Worm (Caenorhabditis elegans) whole organism, L4 larva: ENCODE data around the gene F55H2.5.

Experiments
- F37D6.2 ChIP-seq: sonication (generic microtip); optimal IDR thresholded peaks from 2 replicates; lab custom pipeline; 2016; ENCODE audit warnings: mild to moderate bottlenecking, missing genetic modification characterization, missing compliant biosample characterization
- T20F7.1 ChIP-seq: fragments of 200-800 bp; sonication (Bioruptor generic); optimal IDR thresholded peaks from 2 replicates; lab custom pipeline; 2018; ENCODE audit warnings: mild to moderate bottlenecking, missing genetic modification characterization, missing compliant biosample characterization
- Y48G9A.11 ChIP-seq: fragments of 200-800 bp; sonication (Bioruptor generic); IDR thresholded peaks from 2 replicates; pipeline ENCODE4 v1.3.6; 2022; ENCODE audit warnings: missing genetic modification reagents, missing genetic modification characterization, missing compliant biosample characterization
- Y75B8A.6 ChIP-seq: fragments of 200-800 bp; sonication (Bioruptor generic); IDR thresholded peaks from 2 replicates; pipeline ENCODE4 v1.3.6; 2022; ENCODE audit warnings: missing genetic modification reagents, missing genetic modification characterization, missing compliant biosample characterization
- aha-1 ChIP-seq: fragments of 150-350 bp; peaks from one replicate; lab custom pipeline; 2014; ENCODE audit warnings: missing biosample characterization, missing genetic modification characterization
- aly-2 ChIP-seq: sonication (generic microtip); optimal IDR thresholded peaks from 2 replicates; lab custom pipeline; 2018; ENCODE audit warnings: missing biosample characterization, missing genetic modification characterization
- arid-1 ChIP-seq: fragments of 200-800 bp; sonication (Bioruptor generic); conservative IDR thresholded peaks from 2 replicates; pipeline ENCODE4 v1.3.6; 2022; ENCODE audit warnings: missing genetic modification reagents, missing genetic modification characterization, missing compliant biosample characterization
- ceh-28 ChIP-seq: fragments of 150-350 bp; optimal IDR thresholded peaks from 2 replicates; lab custom pipeline; 2014; ENCODE audit warnings: missing biosample characterization, missing genetic modification reagents, missing genetic modification characterization
- ceh-44 ChIP-seq: fragments of 200-800 bp; sonication (Bioruptor generic); IDR thresholded peaks from 2 replicates; pipeline ENCODE4 v1.3.6; 2022; ENCODE audit warnings: missing genetic modification reagents, missing genetic modification characterization, missing compliant biosample characterization
- ces-1 ChIP-seq: fragments of 150-350 bp; sonication (generic microtip); optimal IDR thresholded peaks from 4 replicates; lab custom pipeline; 2014; ENCODE audit warnings: missing biosample characterization, missing genetic modification reagents, missing genetic modification characterization
- daf-16 ChIP-seq, 3 experiments: sonication (generic microtip); optimal IDR thresholded peaks; 2 replicates each; lab custom pipeline; 2016 to 2017; ENCODE audit warnings: missing genetic modification characterization in 3 of 3, missing genetic modification reagents in 3 of 3, mild to moderate bottlenecking in 2 of 3, missing compliant biosample characterization in 2 of 3, missing biosample characterization in 1 of 3, moderate library complexity in 1 of 3
- daf-8 ChIP-seq: fragments of 200-800 bp; sonication (Bioruptor generic); IDR thresholded peaks from 2 replicates; pipeline ENCODE4 v1.3.6; 2022; ENCODE audit warnings: missing genetic modification characterization, missing compliant biosample characterization
- dmd-6 ChIP-seq: fragments of 200-800 bp; sonication (Bioruptor generic); IDR thresholded peaks from 2 replicates; pipeline ENCODE4 v1.3.6; 2022; ENCODE audit warnings: missing genetic modification reagents, missing genetic modification characterization, missing compliant biosample characterization
- dve-1 ChIP-seq: sonication (generic microtip); optimal IDR thresholded peaks from 2 replicates; lab custom pipeline; 2017; ENCODE audit warnings: antibody characterized with exemption, mild to moderate bottlenecking, missing genetic modification characterization, missing compliant biosample characterization; ENCODE audit not compliant: insufficient read depth
- fos-1 ChIP-seq: fragments of 150-350 bp; optimal IDR thresholded peaks from 2 replicates; lab custom pipeline; 2014; ENCODE audit warnings: missing biosample characterization, missing genetic modification characterization
- hlh-11 ChIP-seq: fragments of 200-800 bp; sonication (Bioruptor generic); optimal IDR thresholded peaks from 2 replicates; lab custom pipeline; 2018; ENCODE audit warnings: mild to moderate bottlenecking, missing genetic modification characterization, missing compliant biosample characterization
- hlh-30 ChIP-seq: sonication (generic microtip); optimal IDR thresholded peaks from 2 replicates; lab custom pipeline; 2017; ENCODE audit warnings: antibody characterized with exemption, mild to moderate bottlenecking, missing genetic modification characterization, missing compliant biosample characterization; ENCODE audit not compliant: insufficient read depth
- hmg-1.1 ChIP-seq: fragments of 200-800 bp; sonication (Bioruptor generic); IDR thresholded peaks from 2 replicates; pipeline ENCODE4 v1.3.6; 2022; ENCODE audit warnings: missing genetic modification reagents, missing genetic modification characterization, missing compliant biosample characterization
- jun-1 ChIP-seq: fragments of 150-350 bp; optimal IDR thresholded peaks from 2 replicates; lab custom pipeline; 2014; ENCODE audit warnings: missing biosample characterization, missing genetic modification reagents, missing genetic modification characterization
- lir-3 ChIP-seq: sonication (generic microtip); optimal IDR thresholded peaks from 2 replicates; lab custom pipeline; 2016; ENCODE audit warnings: mild to moderate bottlenecking, missing genetic modification characterization, missing compliant biosample characterization
- mep-1 ChIP-seq: fragments of 150-350 bp; sonication (generic microtip); optimal IDR thresholded peaks from 3 replicates; lab custom pipeline; 2014; ENCODE audit warnings: missing biosample characterization, missing genetic modification characterization
- mxl-2 ChIP-seq: fragments of 200-800 bp; sonication (Bioruptor generic); conservative IDR thresholded peaks from 2 replicates; pipeline ENCODE4 v1.3.6; 2022; ENCODE audit warnings: missing genetic modification reagents, missing genetic modification characterization, missing compliant biosample characterization
- mxl-3 ChIP-seq: fragments of 200-800 bp; sonication (Bioruptor generic); optimal IDR thresholded peaks from 2 replicates; lab custom pipeline; 2018; ENCODE audit warnings: mild to moderate bottlenecking, missing genetic modification characterization, missing compliant biosample characterization
- nhr-11 ChIP-seq: fragments of 150-350 bp; optimal IDR thresholded peaks from 2 replicates; lab custom pipeline; 2014; ENCODE audit warnings: missing biosample characterization, missing genetic modification characterization
- nhr-25 ChIP-seq: sonication (generic microtip); optimal IDR thresholded peaks from 2 replicates; lab custom pipeline; 2017; ENCODE audit warnings: missing genetic modification characterization, mild to moderate bottlenecking, missing compliant biosample characterization, antibody characterized with exemption, moderate library complexity, borderline replicate concordance; ENCODE audit not compliant: insufficient read depth
- nhr-28 ChIP-seq: fragments of 150-350 bp; optimal IDR thresholded peaks from 2 replicates; lab custom pipeline; 2014; ENCODE audit warnings: missing biosample characterization, missing genetic modification characterization
- nhr-48 ChIP-seq: sonication (generic microtip); optimal IDR thresholded peaks from 2 replicates; lab custom pipeline; 2016; ENCODE audit warnings: mild to moderate bottlenecking, missing genetic modification characterization, missing compliant biosample characterization
- nhr-77 ChIP-seq: fragments of 150-350 bp; optimal IDR thresholded peaks from 2 replicates; lab custom pipeline; 2014; ENCODE audit warnings: missing biosample characterization, missing genetic modification characterization
- pqm-1 ChIP-seq: sonication (generic microtip); optimal IDR thresholded peaks from 2 replicates; lab custom pipeline; 2017; ENCODE audit warnings: missing biosample characterization, missing genetic modification characterization
- rbr-2 ChIP-seq: sonication (generic microtip); optimal IDR thresholded peaks from 2 replicates; lab custom pipeline; 2016; ENCODE audit warnings: missing genotype, missing genetic modification characterization, missing compliant biosample characterization
- snpc-4 ChIP-seq: fragments of 150-350 bp; optimal IDR thresholded peaks from 2 replicates; lab custom pipeline; 2014; ENCODE audit warnings: missing biosample characterization, missing genetic modification characterization
- tag-97 ChIP-seq: fragments of 200-800 bp; sonication (Bioruptor generic); IDR thresholded peaks from 2 replicates; pipeline ENCODE4 v1.3.6; 2022; ENCODE audit warnings: missing genetic modification characterization, missing compliant biosample characterization
- unc-130 ChIP-seq: sonication (generic microtip); optimal IDR thresholded peaks from 2 replicates; lab custom pipeline; 2016; ENCODE audit warnings: missing genetic modification reagents, missing genetic modification characterization, missing compliant biosample characterization
- unc-39 ChIP-seq: sonication (generic microtip); optimal IDR thresholded peaks from 2 replicates; lab custom pipeline; 2017; ENCODE audit warnings: missing biosample characterization, missing genetic modification characterization
- zfp-2 ChIP-seq: sonication (generic microtip); optimal IDR thresholded peaks from 2 replicates; lab custom pipeline; 2016; ENCODE audit warnings: mild to moderate bottlenecking, missing genetic modification characterization, missing compliant biosample characterization
- zfp-3 ChIP-seq: fragments of 200-800 bp; sonication (Bioruptor generic); conservative IDR thresholded peaks from 2 replicates; pipeline ENCODE4 v1.3.6; 2022; ENCODE audit warnings: missing genetic modification reagents, missing genetic modification characterization, missing compliant biosample characterization

The F55H2.5 gene

DNA sequence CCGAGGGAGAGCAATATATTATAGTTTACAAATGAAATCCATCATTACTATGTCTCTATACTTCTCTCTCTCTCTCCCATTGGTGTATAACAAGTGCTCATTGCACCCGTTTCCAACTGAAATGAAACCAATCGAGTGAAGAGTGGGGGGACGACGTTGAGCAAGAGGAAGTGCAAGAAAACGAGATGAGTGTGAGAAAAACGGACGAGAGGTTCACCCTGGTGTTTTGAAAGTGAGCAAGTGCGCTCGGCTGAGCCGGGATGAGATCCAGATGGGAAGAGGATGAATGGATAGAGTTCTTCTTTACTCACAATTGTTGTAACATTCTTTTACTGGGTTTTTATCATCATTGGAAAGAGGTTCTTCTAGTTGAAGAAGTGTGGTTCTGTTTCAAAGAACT is 27.6 kb upstream of the F55H2.5 start (continued):
- peak; percentile 21 for TF ChIP-seq nhr-11 (tag; lab: Kevin White, UChicago)
- no peak for TF ChIP-seq hlh-30 (tag; lab: Kevin White, UChicago)
- no peak for TF ChIP-seq jun-1 (tag; lab: Kevin White, UChicago)
- TF ChIP-seq rbr-2 (tag; lab: Kevin White, UChicago): peak; percentile 18
- no peak for TF ChIP-seq nhr-28
- TF ChIP-seq snpc-4 (tag; lab: Kevin White, UChicago): no peak
- TF ChIP-seq ceh-28 (tag; lab: Kevin White, UChicago): no peak
- no peak for TF ChIP-seq zfp-2
- no peak for TF ChIP-seq tag-97 (GFP tag; lab: Robert Waterston, UW)
- no peak for TF ChIP-seq daf-8 (GFP tag; lab: Robert Waterston, UW)

DNA sequence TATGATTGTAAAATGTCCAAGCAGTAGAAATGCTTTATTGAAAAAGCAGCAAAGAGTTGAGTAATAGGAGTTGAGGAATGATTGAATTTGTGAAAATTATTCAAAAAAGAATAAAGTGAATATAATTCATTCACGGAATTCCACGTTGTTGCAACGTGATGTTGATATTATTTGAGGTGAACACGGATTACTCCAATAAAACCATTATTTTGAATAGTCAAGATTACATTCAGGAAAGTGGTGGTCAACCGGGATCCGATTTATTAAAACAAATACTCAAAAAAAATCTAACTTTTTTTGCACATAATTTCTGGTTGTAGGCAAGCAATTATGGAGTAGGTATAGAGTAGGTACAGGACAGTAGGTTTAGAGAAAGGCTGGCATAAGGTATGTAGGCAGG is 25.9 kb upstream of the F55H2.5 start, which contains the start of gene bre-3:
Gene bre-3, minus strand, starts transcription at position 101 of the 400 bp plus-strand sequence.
- no peak for TF ChIP-seq zfp-3 (GFP tag; lab: Robert Waterston, UW)
- peak; percentile 69 for TF ChIP-seq aha-1
- TF ChIP-seq fos-1 (tag; lab: Kevin White, UChicago): no peak

DNA sequence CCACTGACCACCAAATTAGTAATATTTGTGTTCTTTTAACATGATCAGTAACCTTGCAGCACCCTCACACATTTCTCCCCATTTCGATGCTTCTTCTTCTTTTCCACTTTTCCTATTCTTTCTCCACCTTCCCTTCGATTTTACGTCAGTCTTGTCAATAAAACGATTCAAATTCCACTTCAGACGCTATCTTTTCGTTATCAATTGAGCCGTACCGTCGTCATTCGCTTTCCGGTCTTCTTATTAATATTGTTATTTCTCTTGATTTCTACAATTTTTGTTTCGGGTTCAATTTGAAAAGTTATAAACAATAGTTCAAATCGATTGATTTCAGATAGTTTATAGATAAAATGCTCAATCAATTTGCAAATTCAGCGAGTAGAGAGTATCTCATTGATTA is 23.8 kb upstream of the F55H2.5 start:
- TF ChIP-seq daf-16 (GFP tag; optimal IDR thresholded peaks at IDR 0.05; lab: Kevin White, UChicago) (no peak), daf-16 (tag; optimal IDR thresholded peaks at IDR 0.05; lab: Kevin White, UChicago) (peak; percentile 85), dve-1 (tag; lab: Kevin White, UChicago) (peak; percentile 67), pqm-1 (tag; lab: Kevin White, UChicago) (peak; percentile 66), unc-130 (GFP tag; lab: Kevin White, UChicago) (no peak), nhr-48 (tag; lab: Kevin White, UChicago) (no peak), hlh-11 (tag; lab: Kevin White, UChicago) (peak; percentile 31), dmd-6 (GFP tag; lab: Robert Waterston, UW) (peak; percentile 53), nhr-28 (peak; percentile 53), nhr-77 (tag; lab: Kevin White, UChicago) (peak; percentile 54)

DNA sequence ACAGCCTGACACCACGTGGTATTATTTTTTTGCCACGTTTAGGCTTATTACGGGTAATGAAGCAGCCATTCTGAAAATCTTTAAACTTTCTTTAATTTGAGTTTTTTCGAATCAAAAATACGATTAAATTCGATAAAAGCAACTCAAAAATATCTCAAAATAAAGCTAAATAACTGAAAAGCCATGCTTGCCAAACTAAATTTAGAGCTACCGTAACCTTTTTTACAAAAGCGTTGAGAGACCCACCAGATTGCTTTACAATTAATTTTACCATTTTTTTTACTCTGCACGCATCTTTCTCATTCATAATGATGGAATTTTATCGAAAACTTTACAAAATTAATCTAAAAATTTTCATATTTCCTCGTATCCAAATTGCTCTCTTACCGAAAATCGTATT is 23.2 kb upstream of the F55H2.5 start:
- TF ChIP-seq mxl-3 (no peak), F37D6.2 (no peak), nhr-25 (tag; lab: Kevin White, UChicago) (no peak), mxl-2 (GFP tag; lab: Robert Waterston, UW) (no peak), arid-1 (GFP tag; lab: Robert Waterston, UW) (no peak), ceh-44 (GFP tag; lab: Robert Waterston, UW) (no peak), unc-39 (tag; lab: Kevin White, UChicago) (no peak), zfp-2 (no peak), hmg-1.1 (GFP tag; lab: Robert Waterston, UW) (no peak), snpc-4 (tag; lab: Kevin White, UChicago) (no peak), nhr-48 (tag; lab: Kevin White, UChicago) (no peak)

DNA sequence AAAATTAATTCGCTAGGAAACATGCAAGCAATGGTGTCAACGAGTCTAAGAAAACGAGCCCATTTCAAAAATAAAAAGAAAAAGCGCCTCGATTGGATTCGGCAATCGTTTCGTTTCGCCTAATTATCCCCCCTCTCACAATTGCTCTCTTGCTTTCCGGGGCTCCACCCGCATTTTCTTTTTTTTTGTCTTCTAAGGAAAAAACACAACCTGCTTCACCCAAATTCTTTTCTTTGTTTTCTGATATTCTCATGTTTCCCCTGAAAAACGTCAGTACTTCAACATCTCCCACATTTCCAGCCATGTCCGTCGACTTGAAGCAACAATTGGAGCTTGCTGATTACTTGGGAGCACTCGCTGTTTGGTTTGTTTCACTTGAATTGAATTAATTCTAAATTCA is 22.8 kb upstream of the F55H2.5 start, which contains the start of gene nlp-36:
Gene nlp-36, plus strand, starts transcription at position 301 of the 400 bp plus-strand sequence.
- TF ChIP-seq daf-16 (GFP tag; optimal IDR thresholded peaks at IDR 0.05; lab: Kevin White, UChicago) (no peak), daf-16 (tag; optimal IDR thresholded peaks at IDR 0.05; lab: Kevin White, UChicago) (no peak), T20F7.1 (GFP tag; lab: Kevin White, UChicago) (no peak), nhr-77 (tag; lab: Kevin White, UChicago) (no peak), mep-1 (no peak), ces-1 (GFP tag; lab: Kevin White, UChicago) (no peak), Y48G9A.11 (GFP tag; lab: Robert Waterston, UW) (no peak), lir-3 (tag; lab: Kevin White, UChicago) (no peak), Y75B8A.6 (no peak), snpc-4 (tag; lab: Kevin White, UChicago) (no peak), aly-2 (tag; lab: Kevin White, UChicago) (no peak)
